Fruit fly (Drosophila melanogaster) whole organism, wandering third instar larva: Measurements from ENCODE around the gene Toll-9.

Experiments used
- Abd-B ChIP-seq: fragments of >200 bp; optimal IDR thresholded peaks from 2 replicates; lab custom pipeline; 2017; ENCODE audit warnings: missing biosample characterization, missing genetic modification characterization
- CG32264 ChIP-seq: fragments of 200-800 bp; sonication (Bioruptor generic); optimal IDR thresholded peaks from 2 replicates; lab custom pipeline; 2016; ENCODE audit warnings: missing biosample characterization, missing genetic modification characterization
- Hr83 ChIP-seq: fragments of 200-300 bp; sonication (Bioruptor generic); optimal IDR thresholded peaks from 2 replicates; lab custom pipeline; 2016; ENCODE audit warnings: missing biosample characterization, mild to moderate bottlenecking, missing genetic modification characterization, moderate library complexity; ENCODE audit not compliant: poor library complexity, severe bottlenecking
- Myc ChIP-seq: fragments of >200 bp; optimal IDR thresholded peaks from 2 replicates; lab custom pipeline; 2017
- Vsx2 ChIP-seq: fragments of 200-300, 225-300 bp; sonication (Bioruptor generic); optimal IDR thresholded peaks from 2 replicates; lab custom pipeline; 2018; ENCODE audit warnings: missing biosample characterization, missing genetic modification characterization; ENCODE audit not compliant: partially characterized antibody
- brk ChIP-seq: fragments of 200-800 bp; sonication (Bioruptor generic); optimal IDR thresholded peaks from 2 replicates; lab custom pipeline; 2016; ENCODE audit warnings: missing biosample characterization, mild to moderate bottlenecking, missing genetic modification characterization
- dmrt93B ChIP-seq: fragments of 200-800 bp; sonication (Bioruptor generic); optimal IDR thresholded peaks from 2 replicates; lab custom pipeline; 2018; ENCODE audit warnings: missing biosample characterization, mild to moderate bottlenecking, missing genetic modification characterization
- ey ChIP-seq: fragments of 200-800 bp; sonication (Bioruptor generic); optimal IDR thresholded peaks from 2 replicates; lab custom pipeline; 2016; ENCODE audit warnings: missing biosample characterization, missing genetic modification characterization
- lola ChIP-seq: fragments of >200 bp; optimal IDR thresholded peaks from 2 replicates; lab custom pipeline; 2017; ENCODE audit warnings: missing biosample characterization, missing genetic modification characterization
- usp ChIP-seq: fragments of >200 bp; optimal IDR thresholded peaks from 2 replicates; lab custom pipeline; 2017; ENCODE audit warnings: missing biosample characterization, missing genetic modification characterization

DNA sequence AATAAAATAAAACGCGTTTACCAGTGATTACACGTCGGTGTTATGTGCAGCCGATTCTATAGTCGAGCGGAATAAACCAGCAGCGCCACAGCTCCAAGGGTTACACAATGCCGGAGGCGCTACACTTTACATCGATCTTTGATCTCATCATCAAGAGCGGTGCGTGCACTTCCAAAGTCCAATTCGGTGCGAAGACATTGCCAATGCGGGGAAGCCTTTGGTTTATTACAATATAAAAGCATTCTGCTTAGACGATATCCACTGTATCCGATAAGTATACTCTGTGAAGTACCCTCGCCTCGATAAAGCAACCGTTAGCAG lies 21.3 kb upstream of the Toll-9 start:
- TF ChIP-seq Vsx2 (no peak), usp (no peak), dmrt93B (GFP tag; lab: Kevin White, UChicago) (no peak), Myc (no peak), Hr83 (GFP tag; lab: Kevin White, UChicago) (no peak), lola (GFP tag; lab: Kevin White, UChicago) (no peak), brk (GFP tag; lab: Kevin White, UChicago) (no peak), ey (no peak), Abd-B (GFP tag; lab: Kevin White, UChicago) (no peak), CG32264 (GFP tag; lab: Kevin White, UChicago) (no peak)
